Fruit fly (Drosophila melanogaster) whole organism, wandering third instar larva: ENCODE results near the gene Sec22.

ENCODE experiments used
- CG32264 ChIP-seq: fragments of 200-800 bp; sonication (Bioruptor generic); optimal IDR thresholded peaks from 2 replicates; lab custom pipeline; 2016; ENCODE audit warnings: missing biosample characterization, missing genetic modification characterization
- CrebA ChIP-seq: fragments of 200-800 bp; sonication (Bioruptor generic); optimal IDR thresholded peaks from 2 replicates; lab custom pipeline; 2016; ENCODE audit warnings: missing biosample characterization, mild to moderate bottlenecking, missing genetic modification characterization, borderline replicate concordance
- Hr83 ChIP-seq: fragments of 200-300 bp; sonication (Bioruptor generic); optimal IDR thresholded peaks from 2 replicates; lab custom pipeline; 2016; ENCODE audit warnings: missing biosample characterization, mild to moderate bottlenecking, missing genetic modification characterization, moderate library complexity; ENCODE audit not compliant: poor library complexity, severe bottlenecking
- Jra ChIP-seq: sonication (Bioruptor generic); optimal IDR thresholded peaks from 2 replicates; lab custom pipeline; 2016; ENCODE audit warnings: missing biosample characterization, missing genetic modification characterization
- Vsx2 ChIP-seq: fragments of 200-300, 225-300 bp; sonication (Bioruptor generic); optimal IDR thresholded peaks from 2 replicates; lab custom pipeline; 2018; ENCODE audit warnings: missing biosample characterization, missing genetic modification characterization; ENCODE audit not compliant: partially characterized antibody
- dmrt93B ChIP-seq: fragments of 200-800 bp; sonication (Bioruptor generic); optimal IDR thresholded peaks from 2 replicates; lab custom pipeline; 2018; ENCODE audit warnings: missing biosample characterization, mild to moderate bottlenecking, missing genetic modification characterization
- dsf ChIP-seq: sonication (Bioruptor generic); optimal IDR thresholded peaks from 2 replicates; lab custom pipeline; 2016; ENCODE audit warnings: missing biosample characterization, missing genetic modification characterization, borderline replicate concordance
- woc ChIP-seq: sonication (Bioruptor generic); optimal IDR thresholded peaks from 2 replicates; lab custom pipeline; 2016; ENCODE audit warnings: missing biosample characterization, mild to moderate bottlenecking, missing genetic modification characterization

Sec22 gene

DNA sequence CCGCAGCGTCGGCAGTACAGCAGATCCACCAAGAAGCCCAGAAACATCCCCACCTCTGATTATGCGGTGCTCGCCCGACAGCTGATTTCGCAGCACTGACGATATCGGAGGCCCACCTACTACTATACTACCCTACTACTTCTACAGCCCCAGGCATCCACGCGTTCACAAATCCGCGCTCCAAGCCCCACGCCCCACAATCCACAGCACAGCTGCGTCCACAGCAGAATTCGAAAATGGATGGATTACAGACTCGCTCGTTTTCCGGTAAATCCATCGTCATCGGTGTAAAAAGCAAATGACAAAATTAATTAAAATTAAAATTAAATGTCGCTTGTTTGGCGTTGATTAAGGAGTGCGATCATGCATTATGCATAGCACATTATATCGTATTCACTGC is 41.2 kb downstream of the Sec22 start, which contains the start of gene CG3713:
Gene CG3713 (minus strand): TSS at position 101 of the 400 bp plus-strand sequence.
- TF ChIP-seq dsf (GFP tag; lab: Kevin White, UChicago), result no peak
- no peak for TF ChIP-seq Jra (GFP tag; lab: Kevin White, UChicago)
- no peak for TF ChIP-seq CrebA (GFP tag; lab: Kevin White, UChicago)
- no peak for TF ChIP-seq Hr83 (GFP tag; lab: Kevin White, UChicago)
- no peak for TF ChIP-seq dmrt93B (GFP tag; lab: Kevin White, UChicago)
- TF ChIP-seq Vsx2 (GFP tag; lab: Kevin White, UChicago), result no peak
- no peak for TF ChIP-seq woc (GFP tag; lab: Kevin White, UChicago)
- TF ChIP-seq CG32264 (GFP tag; lab: Kevin White, UChicago), result no peak
